Worm (Caenorhabditis elegans) whole organism, L4 larva: ENCODE data around the gene F09E10.6.

Source experiments
- F26F4.8 ChIP-seq: fragments of 200-800 bp; sonication (Bioruptor generic); conservative IDR thresholded peaks from 2 replicates; pipeline ENCODE4 v1.3.6; 2022; ENCODE audit warnings: missing genetic modification characterization, missing compliant biosample characterization
- T26A8.4 ChIP-seq: fragments of 200-800 bp; sonication (Bioruptor generic); IDR thresholded peaks from 2 replicates; pipeline ENCODE4 v1.3.6; 2022; ENCODE audit warnings: missing genetic modification characterization, missing compliant biosample characterization
- Y105C5A.15 ChIP-seq: fragments of 200-800 bp; sonication (Bioruptor generic); IDR thresholded peaks from 2 replicates; pipeline ENCODE4 v1.3.6; 2022; ENCODE audit warnings: missing genetic modification characterization, missing compliant biosample characterization
- Y48G9A.11 ChIP-seq: fragments of 200-800 bp; sonication (Bioruptor generic); IDR thresholded peaks from 2 replicates; pipeline ENCODE4 v1.3.6; 2022; ENCODE audit warnings: missing genetic modification reagents, missing genetic modification characterization, missing compliant biosample characterization
- ZK337.2 ChIP-seq: fragments of 200-800 bp; sonication (Bioruptor generic); IDR thresholded peaks from 2 replicates; pipeline ENCODE4 v1.3.6; 2022; ENCODE audit warnings: missing genetic modification reagents, missing genetic modification characterization, missing compliant biosample characterization
- aha-1 ChIP-seq: fragments of 150-350 bp; peaks from one replicate; lab custom pipeline; 2014; ENCODE audit warnings: missing biosample characterization, missing genetic modification characterization
- arid-1 ChIP-seq: fragments of 200-800 bp; sonication (Bioruptor generic); conservative IDR thresholded peaks from 2 replicates; pipeline ENCODE4 v1.3.6; 2022; ENCODE audit warnings: missing genetic modification reagents, missing genetic modification characterization, missing compliant biosample characterization
- daf-16 ChIP-seq, 3 experiments: sonication (generic microtip); optimal IDR thresholded peaks; 2 replicates each; lab custom pipeline; 2016 to 2017; ENCODE audit warnings: missing genetic modification characterization in 3 of 3, missing genetic modification reagents in 3 of 3, mild to moderate bottlenecking in 2 of 3, missing compliant biosample characterization in 2 of 3, missing biosample characterization in 1 of 3, moderate library complexity in 1 of 3
- dmd-8 ChIP-seq: fragments of 200-800 bp; sonication (Bioruptor generic); IDR thresholded peaks from 2 replicates; pipeline ENCODE4 v1.3.6; 2022; ENCODE audit warnings: missing genetic modification characterization, missing compliant biosample characterization
- dmd-9 ChIP-seq: fragments of 200-800 bp; sonication (Bioruptor generic); IDR thresholded peaks from 2 replicates; pipeline ENCODE4 v1.3.6; 2022; ENCODE audit warnings: missing genetic modification reagents, missing genetic modification characterization, missing compliant biosample characterization
- dpl-1 ChIP-seq: fragments of 150-350 bp; optimal IDR thresholded peaks from 2 replicates; lab custom pipeline; 2014; ENCODE audit warnings: missing biosample characterization, missing genetic modification reagents, missing genetic modification characterization
- duxl-1 ChIP-seq: sonication (generic microtip); optimal IDR thresholded peaks from 2 replicates; lab custom pipeline; 2016; ENCODE audit warnings: mild to moderate bottlenecking, missing genetic modification characterization, moderate library complexity, missing compliant biosample characterization; ENCODE audit not compliant: poor library complexity
- egl-27 ChIP-seq: sonication (generic microtip); optimal IDR thresholded peaks from 3 replicates; lab custom pipeline; 2017; ENCODE audit warnings: missing biosample characterization, missing genetic modification reagents, missing genetic modification characterization
- fkh-10 ChIP-seq: fragments of 150-350 bp; optimal IDR thresholded peaks from 2 replicates; lab custom pipeline; 2014; ENCODE audit warnings: missing biosample characterization, missing genetic modification reagents, missing genetic modification characterization
- lin-13 ChIP-seq: fragments of 150-350 bp; optimal IDR thresholded peaks from 2 replicates; lab custom pipeline; 2014; ENCODE audit warnings: missing biosample characterization, missing genetic modification reagents, missing genetic modification characterization
- lin-29 ChIP-seq: fragments of 200-800 bp; sonication (Bioruptor generic); IDR thresholded peaks from 2 replicates; pipeline ENCODE4 v1.3.6; 2022; ENCODE audit warnings: missing genetic modification reagents, missing genetic modification characterization, missing compliant biosample characterization
- lin-38 ChIP-seq: fragments of 200-800 bp; sonication (Bioruptor generic); IDR thresholded peaks from 2 replicates; pipeline ENCODE4 v1.3.6; 2022; ENCODE audit warnings: missing genetic modification reagents, missing genetic modification characterization, missing compliant biosample characterization
- lin-39 ChIP-seq: fragments of 150-350 bp; optimal IDR thresholded peaks from 2 replicates; lab custom pipeline; 2014; ENCODE audit warnings: missing biosample characterization, missing genetic modification reagents, missing genetic modification characterization
- lir-3 ChIP-seq: sonication (generic microtip); optimal IDR thresholded peaks from 2 replicates; lab custom pipeline; 2016; ENCODE audit warnings: mild to moderate bottlenecking, missing genetic modification characterization, missing compliant biosample characterization
- madf-9 ChIP-seq: fragments of 200-800 bp; sonication (Bioruptor generic); conservative IDR thresholded peaks from 2 replicates; pipeline ENCODE4 v1.3.6; 2022; ENCODE audit warnings: missing genetic modification reagents, missing genetic modification characterization, missing compliant biosample characterization
- mdt-29 ChIP-seq: fragments of 200-800 bp; sonication (Bioruptor generic); IDR thresholded peaks from 2 replicates; pipeline ENCODE4 v1.3.6; 2022; ENCODE audit warnings: missing genetic modification reagents, missing genetic modification characterization, missing compliant biosample characterization
- nhr-10 ChIP-seq: fragments of 150-350 bp; optimal IDR thresholded peaks from 2 replicates; lab custom pipeline; 2014; ENCODE audit warnings: missing biosample characterization, missing genetic modification characterization
- nhr-102 ChIP-seq: sonication (generic microtip); optimal IDR thresholded peaks from 2 replicates; lab custom pipeline; 2016; ENCODE audit warnings: mild to moderate bottlenecking, missing genetic modification characterization, moderate library complexity, missing compliant biosample characterization
- nhr-111 ChIP-seq: fragments of 200-800 bp; sonication (Bioruptor generic); optimal IDR thresholded peaks from 2 replicates; lab custom pipeline; 2018; ENCODE audit warnings: mild to moderate bottlenecking, missing genetic modification characterization, missing compliant biosample characterization
- nhr-25 ChIP-seq: sonication (generic microtip); optimal IDR thresholded peaks from 2 replicates; lab custom pipeline; 2017; ENCODE audit warnings: missing genetic modification characterization, mild to moderate bottlenecking, missing compliant biosample characterization, antibody characterized with exemption, moderate library complexity, borderline replicate concordance; ENCODE audit not compliant: insufficient read depth
- nhr-41 ChIP-seq: fragments of 200-800 bp; sonication (Bioruptor generic); IDR thresholded peaks from 2 replicates; pipeline ENCODE4 v1.3.6; 2022; ENCODE audit warnings: missing genetic modification reagents, missing genetic modification characterization, missing compliant biosample characterization
- nhr-42 ChIP-seq: fragments of 200-800 bp; sonication (Bioruptor generic); IDR thresholded peaks from 2 replicates; pipeline ENCODE4 v1.3.6; 2022; ENCODE audit warnings: missing genetic modification characterization, missing compliant biosample characterization
- nhr-48 ChIP-seq: sonication (generic microtip); optimal IDR thresholded peaks from 2 replicates; lab custom pipeline; 2016; ENCODE audit warnings: mild to moderate bottlenecking, missing genetic modification characterization, missing compliant biosample characterization
- pha-4 ChIP-seq, 2 experiments: fragments of 150-350 bp in 1 of 2; fragments of 200-800 bp in 1 of 2; sonication (Bioruptor generic) in 1 of 2; IDR thresholded peaks in 1 of 2; optimal IDR thresholded peaks in 1 of 2; 2 replicates each; pipeline versions ENCODE4 v1.3.6 to Lab custom; 2014 to 2022; ENCODE audit warnings: missing genetic modification characterization in 2 of 2, missing genetic modification reagents in 2 of 2, missing biosample characterization in 1 of 2, missing compliant biosample characterization in 1 of 2
- pqm-1 ChIP-seq: sonication (generic microtip); optimal IDR thresholded peaks from 2 replicates; lab custom pipeline; 2017; ENCODE audit warnings: missing biosample characterization, missing genetic modification characterization
- snpc-1.2 ChIP-seq: fragments of 200-800 bp; sonication (Bioruptor generic); IDR thresholded peaks from 2 replicates; pipeline ENCODE4 v1.3.6; 2022; ENCODE audit warnings: missing genetic modification reagents, missing genetic modification characterization, missing compliant biosample characterization
- tra-1 ChIP-seq: fragments of 200-800 bp; sonication (Bioruptor generic); IDR thresholded peaks from 2 replicates; pipeline ENCODE4 v1.3.6; 2022; ENCODE audit warnings: missing genetic modification reagents, missing genetic modification characterization, missing compliant biosample characterization
- unc-130 ChIP-seq: sonication (generic microtip); optimal IDR thresholded peaks from 2 replicates; lab custom pipeline; 2016; ENCODE audit warnings: missing genetic modification reagents, missing genetic modification characterization, missing compliant biosample characterization
- vab-7 ChIP-seq: fragments of 200-800 bp; sonication (Bioruptor generic); IDR thresholded peaks from 2 replicates; pipeline ENCODE4 v1.3.6; 2022; ENCODE audit warnings: missing genetic modification reagents, missing genetic modification characterization, missing compliant biosample characterization
- zfp-2 ChIP-seq: sonication (generic microtip); optimal IDR thresholded peaks from 2 replicates; lab custom pipeline; 2016; ENCODE audit warnings: mild to moderate bottlenecking, missing genetic modification characterization, missing compliant biosample characterization
- ztf-11 ChIP-seq: fragments of 150-350 bp; optimal IDR thresholded peaks from 2 replicates; lab custom pipeline; 2014; ENCODE audit warnings: missing biosample characterization, missing genetic modification characterization
- ztf-7 ChIP-seq: fragments of 150-350 bp; optimal IDR thresholded peaks from 2 replicates; lab custom pipeline; 2014; ENCODE audit warnings: missing biosample characterization, missing genetic modification characterization

F09E10.6 gene

ce11 chrX:1501752-1502151, 4.3 kb upstream of the F09E10.6 start, which contains the start of gene F09E10.7:
Gene F09E10.7 (minus strand): TSS chrX:1501852.
- no peak for TF ChIP-seq dmd-9 (GFP tag; lab: Robert Waterston, UW)
- TF ChIP-seq egl-27 (tag; lab: Kevin White, UChicago) = no peak
- no peak for TF ChIP-seq snpc-1.2 (GFP tag; lab: Robert Waterston, UW)
- TF ChIP-seq lin-13 (GFP tag; lab: Kevin White, UChicago) = no peak
- no peak for TF ChIP-seq mdt-29 (GFP tag; lab: Robert Waterston, UW)
- TF ChIP-seq ztf-7 = no peak
- TF ChIP-seq nhr-102 (tag; lab: Kevin White, UChicago) = no peak
- TF ChIP-seq nhr-111 (GFP tag; lab: Kevin White, UChicago) = no peak
- no peak for TF ChIP-seq fkh-10 (GFP tag; lab: Kevin White, UChicago)
- TF ChIP-seq daf-16 (GFP tag; optimal IDR thresholded peaks at IDR 0.05; lab: Kevin White, UChicago) = no peak
- TF ChIP-seq daf-16 (tag; optimal IDR thresholded peaks at IDR 0.05; lab: Kevin White, UChicago) = no peak
- no peak for TF ChIP-seq dmd-8 (GFP tag; lab: Robert Waterston, UW)
- TF ChIP-seq dpl-1 (GFP tag; lab: Kevin White, UChicago) = no peak
- no peak for TF ChIP-seq nhr-48 (tag; lab: Kevin White, UChicago)
- no peak for TF ChIP-seq nhr-25 (tag; lab: Kevin White, UChicago)
- TF ChIP-seq nhr-41 (GFP tag; lab: Robert Waterston, UW) = no peak
- no peak for TF ChIP-seq aha-1
- TF ChIP-seq zfp-2 (tag; lab: Kevin White, UChicago) = no peak
- TF ChIP-seq Y48G9A.11 = no peak
- no peak for TF ChIP-seq unc-130 (GFP tag; lab: Kevin White, UChicago)

DNA sequence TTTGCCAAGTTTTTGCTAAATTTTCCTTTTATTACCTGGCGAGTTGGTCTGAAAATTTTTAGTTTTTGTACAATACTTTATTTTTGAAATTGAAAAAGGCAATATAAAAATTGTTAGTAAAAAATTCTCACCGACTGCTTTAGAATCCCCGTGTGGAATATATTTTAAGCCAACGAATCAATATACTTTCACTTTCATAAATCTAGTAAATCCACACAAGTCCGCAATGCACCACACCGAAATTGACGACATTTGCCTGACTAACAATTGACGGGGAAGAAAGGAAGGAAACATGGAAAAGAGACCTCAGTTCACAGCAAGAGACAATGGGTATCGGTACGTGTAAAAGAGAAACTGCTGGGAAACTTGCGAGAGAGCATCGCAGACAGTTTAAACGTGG, 2.0 kb upstream of the F09E10.6 start:
- TF ChIP-seq madf-9 (GFP tag; lab: Robert Waterston, UW) (no peak), vab-7 (GFP tag; lab: Robert Waterston, UW) (no peak), F26F4.8 (GFP tag; lab: Robert Waterston, UW) (no peak), ZK337.2 (GFP tag; lab: Robert Waterston, UW) (no peak), ztf-11 (no peak), fkh-10 (GFP tag; lab: Kevin White, UChicago) (no peak), unc-130 (GFP tag; lab: Kevin White, UChicago) (no peak), Y105C5A.15 (GFP tag; lab: Robert Waterston, UW) (no peak)

- TF ChIP-seq pha-4 (GFP tag; IDR thresholded peaks at IDR 0.05; lab: Robert Waterston, UW) = no peak
- TF ChIP-seq pha-4 (tag; optimal IDR thresholded peaks at IDR 0.05; lab: Kevin White, UChicago) = no peak
- no peak for TF ChIP-seq tra-1 (GFP tag; lab: Robert Waterston, UW)
- no peak for TF ChIP-seq nhr-42 (GFP tag; lab: Robert Waterston, UW)
- no peak for TF ChIP-seq lir-3
- TF ChIP-seq daf-16 (GFP tag; optimal IDR thresholded peaks at IDR 0.05; lab: Kevin White, UChicago) = no peak
- TF ChIP-seq daf-16 (tag; optimal IDR thresholded peaks at IDR 0.05; lab: Kevin White, UChicago) = no peak
- TF ChIP-seq pqm-1 = no peak
- no peak for TF ChIP-seq duxl-1 (tag; lab: Kevin White, UChicago)
- no peak for TF ChIP-seq lin-29 (GFP tag; lab: Robert Waterston, UW)
- no peak for TF ChIP-seq nhr-25 (tag; lab: Kevin White, UChicago)
- no peak for TF ChIP-seq arid-1 (GFP tag; lab: Robert Waterston, UW)
Observed at ce11 chrX:1495980-1496379, 1.5 kb downstream of the F09E10.6 start.

DNA sequence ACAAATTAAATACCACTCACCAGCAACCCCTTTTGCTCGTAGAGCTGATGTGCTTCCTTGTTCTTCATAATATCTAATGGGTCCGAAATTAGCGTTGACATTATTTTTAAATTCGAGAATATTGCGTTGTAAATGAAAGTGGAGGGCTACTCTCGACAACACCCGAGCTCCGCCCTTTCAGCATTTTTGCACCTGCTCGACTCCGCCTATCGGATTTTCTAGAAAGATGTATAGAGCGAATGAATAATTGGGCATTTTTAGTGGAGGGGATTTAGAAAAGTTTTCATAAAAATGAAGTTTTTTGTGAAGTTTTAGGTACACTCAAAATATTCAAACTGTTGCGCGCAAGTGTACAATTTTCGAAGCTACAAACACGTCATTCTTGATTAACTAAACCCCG, 3.2 kb downstream of the F09E10.6 start, which contains the start of gene F09E10.5:
F09E10.5 (minus strand) TSS at position 101 of the 400 bp plus-strand sequence.
- TF ChIP-seq nhr-10 (no peak), lin-39 (no peak), T26A8.4 (no peak), lin-38 (GFP tag; lab: Robert Waterston, UW) (no peak), ztf-11 (no peak)
- TF ChIP-seq, all 104 proteins: peak for 0
